Fruit fly (Drosophila melanogaster) Kc167 (cell line): ENCODE data around the gene Ilp3.
"Not testable (repeated sequence)": the region's sequence is repeated elsewhere in the genome, so short reads cannot be mapped to it uniquely, and the experiment has no call there.

Experiments
- Myc ChIP-seq: fragments of >200 bp; optimal IDR thresholded peaks from 2 replicates; lab custom pipeline; 2017; ENCODE audit warnings: missing external identifiers
- Sin3A ChIP-seq: fragments of >200 bp; optimal IDR thresholded peaks from 2 replicates; lab custom pipeline; 2018; ENCODE audit warnings: missing external identifiers
- h ChIP-seq: fragments of >200 bp; optimal IDR thresholded peaks from 3 replicates; lab custom pipeline; 2018; ENCODE audit warnings: missing external identifiers
- insv ChIP-seq: fragments of >200 bp; optimal IDR thresholded peaks from 3 replicates; lab custom pipeline; 2018; ENCODE audit warnings: missing external identifiers
- psq ChIP-seq: fragments of >200 bp; optimal IDR thresholded peaks from 2 replicates; lab custom pipeline; 2017; ENCODE audit warnings: missing external identifiers
- ttk ChIP-seq: sonication (Bioruptor generic); optimal IDR thresholded peaks from 2 replicates; lab custom pipeline; 2017; ENCODE audit warnings: missing external identifiers

Gene Ilp3

dm6 chr3L:9799398-9799797, 2.5 kb downstream of the Ilp3 start, which contains the start of gene Ilp2:
TSS of gene Ilp2 (plus strand) at chr3L:9799698.
- TF ChIP-seq ttk (no peak), Myc (no peak), Sin3A (lab: Kevin White, UChicago) (no peak), psq (no peak), insv (lab: Kevin White, UChicago) (no peak), h (lab: Kevin White, UChicago) (no peak)

- not testable (repeated sequence) for TF ChIP-seq psq; ttk; insv (lab: Kevin White, UChicago)
Observed at dm6 chr3L:9798120-9798519, 3.8 kb downstream of the Ilp3 start, which contains the start of gene Ilp1. TSS of gene Ilp1 (plus strand) at chr3L:9798420.

- TF ChIP-seq Sin3A (lab: Kevin White, UChicago) (no peak), Myc (no peak), ttk (no peak), insv (lab: Kevin White, UChicago) (no peak), h (lab: Kevin White, UChicago) (no peak), psq (no peak)
Observed at dm6 chr3L:9797587-9797986, 4.3 kb downstream of the Ilp3 start, which contains the start of gene Zasp67. TSS of gene Zasp67 (minus strand) at chr3L:9797687.

dm6 chr3L:9786746-9787145, 15.2 kb downstream of the Ilp3 start, which contains the start of gene CG32052:
TSS of gene CG32052 (plus strand) at chr3L:9787046.
- TF ChIP-seq Sin3A (lab: Kevin White, UChicago): no peak
- TF ChIP-seq insv (lab: Kevin White, UChicago): no peak
- TF ChIP-seq psq: no peak
- TF ChIP-seq ttk: no peak
- TF ChIP-seq h (lab: Kevin White, UChicago): no peak
- TF ChIP-seq Myc: no peak

dm6 chr3L:9776804-9777393, 25.0 kb downstream of the Ilp3 start:
- no peak for TF ChIP-seq psq
- no peak for TF ChIP-seq ttk
- no peak for TF ChIP-seq Sin3A (lab: Kevin White, UChicago)
- TF ChIP-seq insv (lab: Kevin White, UChicago): no peak
- no peak for TF ChIP-seq Myc
- no peak for TF ChIP-seq h (lab: Kevin White, UChicago)

dm6 chr3L:9775728-9776127, 26.2 kb downstream of the Ilp3 start:
- TF ChIP-seq Myc (no peak), insv (lab: Kevin White, UChicago) (no peak), psq (no peak), ttk (no peak), h (lab: Kevin White, UChicago) (no peak), Sin3A (lab: Kevin White, UChicago) (no peak)

- no peak for TF ChIP-seq h (lab: Kevin White, UChicago)
- no peak for TF ChIP-seq ttk
- TF ChIP-seq insv (lab: Kevin White, UChicago): no peak
- no peak for TF ChIP-seq Myc
- TF ChIP-seq psq: no peak
- no peak for TF ChIP-seq Sin3A (lab: Kevin White, UChicago)
Observed at dm6 chr3L:9768385-9768784, 33.5 kb downstream of the Ilp3 start.

- no peak for TF ChIP-seq Sin3A (lab: Kevin White, UChicago)
- no peak for TF ChIP-seq psq
- TF ChIP-seq Myc: no peak
- no peak for TF ChIP-seq h (lab: Kevin White, UChicago)
- TF ChIP-seq insv (lab: Kevin White, UChicago): no peak
- TF ChIP-seq ttk: no peak
Observed at dm6 chr3L:9767636-9768358, 34.1 kb downstream of the Ilp3 start.

- TF ChIP-seq ttk (no peak), psq (no peak)
Observed at dm6 chr3L:9766364-9766763, 35.6 kb downstream of the Ilp3 start.

- TF ChIP-seq h (lab: Kevin White, UChicago): no peak
- no peak for TF ChIP-seq insv (lab: Kevin White, UChicago)
- TF ChIP-seq Sin3A (lab: Kevin White, UChicago): no peak
- no peak for TF ChIP-seq Myc
- no peak for TF ChIP-seq ttk
- no peak for TF ChIP-seq psq
Observed at dm6 chr3L:9765710-9766005, 36.3 kb downstream of the Ilp3 start.

- no peak for TF ChIP-seq h (lab: Kevin White, UChicago)
- TF ChIP-seq psq: no peak
- no peak for TF ChIP-seq Sin3A (lab: Kevin White, UChicago)
- TF ChIP-seq ttk: no peak
- TF ChIP-seq Myc: no peak
- no peak for TF ChIP-seq insv (lab: Kevin White, UChicago)
Observed at dm6 chr3L:9764915-9765709, 36.8 kb downstream of the Ilp3 start.

- TF ChIP-seq insv (lab: Kevin White, UChicago) (no peak), Sin3A (lab: Kevin White, UChicago) (no peak), h (lab: Kevin White, UChicago) (no peak), ttk (no peak), psq (no peak), Myc (no peak)
Observed at dm6 chr3L:9764307-9764706, 37.6 kb downstream of the Ilp3 start.
